Fruit fly (Drosophila melanogaster) whole organism, prepupa: ENCODE measurements around the gene CG12316.

Experiments
- Blimp-1 ChIP-seq: fragments of 200-800 bp; sonication (Bioruptor generic); optimal IDR thresholded peaks from 3 replicates; lab custom pipeline; 2017; ENCODE audit warnings: missing biosample characterization, missing genetic modification characterization, mild to moderate bottlenecking, moderate library complexity, missing genetic modification reagents
- CG11294 ChIP-seq: fragments of 200-800 bp; sonication (Bioruptor generic); IDR thresholded peaks from 2 replicates; pipeline ENCODE4 v1.3.6; 2022; ENCODE audit warnings: missing biosample characterization, missing genetic modification characterization
- CG11762 ChIP-seq: fragments of 200-800 bp; sonication (Bioruptor generic); optimal IDR thresholded peaks from 3 replicates; lab custom pipeline; 2016; ENCODE audit warnings: missing biosample characterization, missing genetic modification characterization; ENCODE audit not compliant: insufficient read depth
- CG11902 ChIP-seq: fragments of 200-800 bp; sonication (Bioruptor generic); optimal IDR thresholded peaks from 3 replicates; lab custom pipeline; 2016; ENCODE audit warnings: missing biosample characterization, missing genetic modification characterization
- CG15336 ChIP-seq: fragments of 200-800 bp; sonication (Bioruptor generic); IDR thresholded peaks from 2 replicates; pipeline ENCODE4 v1.3.6; 2022; ENCODE audit warnings: missing biosample characterization, missing genetic modification characterization
- CG16779 ChIP-seq: fragments of 200-800 bp; sonication (Bioruptor generic); optimal IDR thresholded peaks from 3 replicates; lab custom pipeline; 2017; ENCODE audit warnings: missing biosample characterization, mild to moderate bottlenecking, missing genetic modification characterization
- CG3032 ChIP-seq: fragments of 200-800 bp; optimal IDR thresholded peaks from 2 replicates; lab custom pipeline; 2019; ENCODE audit warnings: missing biosample characterization, mild to moderate bottlenecking, missing genetic modification characterization, moderate library complexity
- CG32006 ChIP-seq: fragments of 200-800 bp; sonication (Bioruptor generic); optimal IDR thresholded peaks from 3 replicates; lab custom pipeline; 2017; ENCODE audit warnings: missing biosample characterization, mild to moderate bottlenecking, missing genetic modification characterization
- CG3919 ChIP-seq: fragments of 200-800 bp; sonication (Bioruptor generic); optimal IDR thresholded peaks from 3 replicates; lab custom pipeline; 2016; ENCODE audit warnings: missing biosample characterization, missing genetic modification characterization
- CG4318 ChIP-seq: fragments of 200-800 bp; sonication (Bioruptor generic); optimal IDR thresholded peaks from 3 replicates; lab custom pipeline; 2017; ENCODE audit warnings: missing biosample characterization, mild to moderate bottlenecking, missing genetic modification characterization
- CG6163 ChIP-seq: fragments of 200-800 bp; sonication (Bioruptor generic); IDR thresholded peaks from 3 replicates; pipeline ENCODE4 v1.3.6; 2022; ENCODE audit warnings: missing biosample characterization, missing genetic modification characterization
- CG6276 ChIP-seq: fragments of 200-800 bp; sonication (Bioruptor generic); optimal IDR thresholded peaks from 2 replicates; lab custom pipeline; 2017; ENCODE audit warnings: missing biosample characterization, mild to moderate bottlenecking, missing genetic modification characterization
- CG6808 ChIP-seq: fragments of 200-800 bp; sonication (Bioruptor generic); optimal IDR thresholded peaks from 3 replicates; lab custom pipeline; 2017; ENCODE audit warnings: missing biosample characterization, missing genetic modification characterization, mild to moderate bottlenecking, moderate library complexity, missing genetic modification reagents
- CG6854 ChIP-seq: fragments of 200-800 bp; sonication (Bioruptor generic); optimal IDR thresholded peaks from 2 replicates; lab custom pipeline; 2017; ENCODE audit warnings: missing biosample characterization, mild to moderate bottlenecking, missing genetic modification characterization
- CG8119 ChIP-seq: fragments of 200-800 bp; sonication (Bioruptor generic); IDR thresholded peaks from 3 replicates; pipeline ENCODE4 v1.3.6; 2022; ENCODE audit warnings: missing biosample characterization, missing genetic modification characterization
- CG8319 ChIP-seq: fragments of 200-800 bp; sonication (Bioruptor generic); optimal IDR thresholded peaks from 3 replicates; lab custom pipeline; 2016; ENCODE audit warnings: missing biosample characterization, missing genetic modification characterization
- Eip75B ChIP-seq: fragments of 200-800 bp; sonication (Bioruptor generic); optimal IDR thresholded peaks from 3 replicates; lab custom pipeline; 2016; ENCODE audit warnings: missing biosample characterization, missing genetic modification characterization
- Eip78C ChIP-seq: fragments of 200-800 bp; sonication (Bioruptor generic); peaks from one replicate; lab custom pipeline; 2016; ENCODE audit warnings: missing biosample characterization, missing genetic modification characterization
- Ets21C ChIP-seq: fragments of 200-800 bp; sonication (Bioruptor generic); optimal IDR thresholded peaks from 3 replicates; lab custom pipeline; 2016; ENCODE audit warnings: missing biosample characterization, missing genetic modification characterization
- Ets96B ChIP-seq: fragments of 200-800 bp; optimal IDR thresholded peaks from 2 replicates; lab custom pipeline; 2019; ENCODE audit warnings: missing biosample characterization, mild to moderate bottlenecking, missing genetic modification characterization, moderate library complexity
- Gug ChIP-seq: fragments of 200-800 bp; sonication (Bioruptor generic); IDR thresholded peaks from 2 replicates; pipeline ENCODE4 v1.3.6; 2022; ENCODE audit warnings: missing biosample characterization, missing genetic modification characterization
- Hr38 ChIP-seq: sonication (Bioruptor generic); optimal IDR thresholded peaks from 2 replicates; lab custom pipeline; 2016; ENCODE audit warnings: missing biosample characterization, missing genetic modification characterization
- Hr39 ChIP-seq: fragments of 200-800 bp; sonication (Bioruptor generic); optimal IDR thresholded peaks from 2 replicates; lab custom pipeline; 2016; ENCODE audit warnings: missing biosample characterization, missing genetic modification characterization
- Hr4 ChIP-seq: fragments of 200-800 bp; sonication (Bioruptor generic); optimal IDR thresholded peaks from 3 replicates; lab custom pipeline; 2016; ENCODE audit warnings: missing biosample characterization, missing genetic modification characterization
- Lpt ChIP-seq: fragments of 200-800 bp; sonication (Bioruptor generic); optimal IDR thresholded peaks from 3 replicates; lab custom pipeline; 2016; ENCODE audit warnings: missing biosample characterization, missing genetic modification characterization
- Smox ChIP-seq: fragments of 200-800 bp; sonication (Bioruptor generic); optimal IDR thresholded peaks from 3 replicates; lab custom pipeline; 2016; ENCODE audit warnings: missing biosample characterization, missing genetic modification characterization
- Sox102F ChIP-seq: fragments of 200-800 bp; sonication (Bioruptor generic); optimal IDR thresholded peaks from 2 replicates; lab custom pipeline; 2016; ENCODE audit warnings: missing biosample characterization, mild to moderate bottlenecking, missing genetic modification characterization
- Sox14 ChIP-seq: fragments of 200-800 bp; sonication (Bioruptor generic); optimal IDR thresholded peaks from 3 replicates; lab custom pipeline; 2016; ENCODE audit warnings: missing biosample characterization, missing genetic modification characterization
- acj6 ChIP-seq: fragments of 200-800 bp; sonication (Bioruptor generic); optimal IDR thresholded peaks from 3 replicates; lab custom pipeline; 2016; ENCODE audit warnings: missing biosample characterization, missing genetic modification characterization
- cyc ChIP-seq: fragments of 200-800 bp; sonication (Bioruptor generic); optimal IDR thresholded peaks from 3 replicates; lab custom pipeline; 2016; ENCODE audit warnings: missing biosample characterization, missing genetic modification characterization
- dsx ChIP-seq: fragments of 200-800 bp; optimal IDR thresholded peaks from 3 replicates; lab custom pipeline; 2019; ENCODE audit warnings: missing biosample characterization, mild to moderate bottlenecking, missing genetic modification characterization, moderate library complexity; ENCODE audit not compliant: poor library complexity, severe bottlenecking
- eg ChIP-seq: fragments of 200-800 bp; sonication (Bioruptor generic); IDR thresholded peaks from 3 replicates; pipeline ENCODE4 v1.3.6; 2022; ENCODE audit warnings: missing biosample characterization, missing genetic modification characterization
- esn ChIP-seq: fragments of 200-800 bp; sonication (Bioruptor generic); optimal IDR thresholded peaks from 2 replicates; lab custom pipeline; 2016; ENCODE audit warnings: missing biosample characterization, mild to moderate bottlenecking, missing genetic modification characterization, moderate library complexity
- fd59A ChIP-seq: fragments of 200-800 bp; sonication (Bioruptor generic); optimal IDR thresholded peaks from 2 replicates; lab custom pipeline; 2017; ENCODE audit warnings: missing biosample characterization, mild to moderate bottlenecking, missing genetic modification characterization, missing genetic modification reagents
- fkh ChIP-seq: fragments of 200-800 bp; sonication (Bioruptor generic); optimal IDR thresholded peaks from 3 replicates; lab custom pipeline; 2017; ENCODE audit warnings: missing biosample characterization, mild to moderate bottlenecking, missing genetic modification characterization, moderate library complexity
- net ChIP-seq: fragments of 200-800 bp; sonication (Bioruptor generic); optimal IDR thresholded peaks from 3 replicates; lab custom pipeline; 2016; ENCODE audit warnings: missing biosample characterization, missing genetic modification characterization
- pdm3 ChIP-seq: fragments of 200-800 bp; sonication (Bioruptor generic); optimal IDR thresholded peaks from 3 replicates; lab custom pipeline; 2016; ENCODE audit warnings: missing biosample characterization, missing genetic modification characterization
- spab ChIP-seq: fragments of 200-800 bp; sonication (Bioruptor generic); optimal IDR thresholded peaks from 2 replicates; lab custom pipeline; 2017; ENCODE audit warnings: missing biosample characterization, mild to moderate bottlenecking, missing genetic modification characterization, missing genetic modification reagents
- ss ChIP-seq, 2 experiments: fragments of 200-800 bp; sonication (Bioruptor generic); optimal IDR thresholded peaks; 2 replicates in 1 of 2; 3 replicates in 1 of 2; lab custom pipeline; 2017 to 2018; ENCODE audit warnings: mild to moderate bottlenecking in 2 of 2, missing biosample characterization in 2 of 2, missing genetic modification characterization in 2 of 2, moderate library complexity in 1 of 2
- svp ChIP-seq: fragments of 200-800 bp; sonication (Bioruptor generic); peaks from one replicate; lab custom pipeline; 2016; ENCODE audit warnings: missing biosample characterization, missing genetic modification characterization
- topi ChIP-seq: fragments of 200-800 bp; sonication (Bioruptor generic); optimal IDR thresholded peaks from 3 replicates; lab custom pipeline; 2016; ENCODE audit warnings: missing biosample characterization, missing genetic modification characterization
- vri ChIP-seq: fragments of 200-800 bp; sonication (Bioruptor generic); optimal IDR thresholded peaks from 3 replicates; lab custom pipeline; 2016; ENCODE audit warnings: missing biosample characterization, mild to moderate bottlenecking, missing genetic modification characterization

The CG12316 gene

dm6 chr3L:15101639-15102413 is 34.9 kb downstream of the CG12316 start (continued):
- peak; percentile 2 for TF ChIP-seq CG11762 (GFP tag; lab: Kevin White, UChicago)
- peak; percentile 41 for TF ChIP-seq Lpt (GFP tag; lab: Kevin White, UChicago)
- TF ChIP-seq CG8119 (GFP tag; lab: Robert Waterston, UW): no peak
- TF ChIP-seq eg (GFP tag; lab: Robert Waterston, UW): peak; percentile 51; the same call in 2 of the 3 replicates
- peak; percentile 12 for TF ChIP-seq CG3919 (GFP tag; lab: Kevin White, UChicago)
- TF ChIP-seq esn (GFP tag; lab: Kevin White, UChicago): peak; percentile 51
- TF ChIP-seq topi (GFP tag; lab: Kevin White, UChicago): peak; percentile 8
- TF ChIP-seq Hr39 (GFP tag; lab: Kevin White, UChicago): peak; percentile 52
- TF ChIP-seq CG6854: peak; percentile 100
- TF ChIP-seq Hr38: no peak
- peak; percentile 6 for TF ChIP-seq CG6808 (GFP tag; lab: Kevin White, UChicago)
- peak; percentile 2 for TF ChIP-seq Ets21C
- TF ChIP-seq CG3032: no peak
- peak; percentile 16 for TF ChIP-seq net (GFP tag; lab: Kevin White, UChicago)
- peak; percentile 56 for TF ChIP-seq Sox102F (GFP tag; lab: Kevin White, UChicago)
- peak; percentile 68 for TF ChIP-seq Sox14 (GFP tag; lab: Kevin White, UChicago)
- peak; percentile 52 for TF ChIP-seq acj6
- TF ChIP-seq spab: peak; percentile 43
- TF ChIP-seq ss (GFP tag; optimal IDR thresholded peaks at IDR 0.05; lab: Kevin White, UChicago): peak in 1 of 2 experiments; percentile 85
- TF ChIP-seq fd59A: no peak
- TF ChIP-seq Eip75B (GFP tag; lab: Kevin White, UChicago): peak; percentile 21
- no peak for TF ChIP-seq Gug (GFP tag; lab: Robert Waterston, UW)

- TF ChIP-seq vri (no peak), CG11902 (no peak), CG15336 (GFP tag; lab: Robert Waterston, UW) (no peak), Eip78C (peak; percentile 33), esn (GFP tag; lab: Kevin White, UChicago) (no peak), Hr38 (no peak)
Measured at dm6 chr3L:15100983-15101382, 35.8 kb downstream of the CG12316 start.

- peak; percentile 23 for TF ChIP-seq CG32006 (GFP tag; lab: Kevin White, UChicago)
- TF ChIP-seq Eip78C: peak; percentile 38
- peak; percentile 88 for TF ChIP-seq svp (GFP tag; lab: Kevin White, UChicago)
- TF ChIP-seq Ets21C: no peak
Measured at dm6 chr3L:15099541-15099940, 37.2 kb downstream of the CG12316 start.

- TF ChIP-seq CG11294 (GFP tag; lab: Robert Waterston, UW) (peak; percentile 67), Hr4 (peak; percentile 43), CG8319 (peak; percentile 62), CG6163 (GFP tag; lab: Robert Waterston, UW) (no peak; the same call in 1 of the 3 replicates), Lpt (GFP tag; lab: Kevin White, UChicago) (peak; percentile 90), svp (GFP tag; lab: Kevin White, UChicago) (peak; percentile 70), Eip75B (GFP tag; lab: Kevin White, UChicago) (peak; percentile 81), cyc (GFP tag; lab: Kevin White, UChicago) (peak; percentile 56), fd59A (no peak), CG16779 (tag; lab: Kevin White, UChicago) (peak; percentile 53), Ets96B (tag; lab: Kevin White, UChicago) (peak; percentile 74), CG6276 (GFP tag; lab: Kevin White, UChicago) (peak; percentile 91), ss (GFP tag; optimal IDR thresholded peaks at IDR 0.05; lab: Kevin White, UChicago) (peak; percentile 23 to 51), Sox102F (GFP tag; lab: Kevin White, UChicago) (peak; percentile 3), eg (GFP tag; lab: Robert Waterston, UW) (peak; percentile 94), esn (GFP tag; lab: Kevin White, UChicago) (peak; percentile 64), fkh (GFP tag; lab: Kevin White, UChicago) (peak; percentile 95), CG4318 (peak; percentile 74), Blimp-1 (GFP tag; lab: Kevin White, UChicago) (peak; percentile 94), dsx (peak; percentile 74), pdm3 (GFP tag; lab: Kevin White, UChicago) (peak; percentile 18), CG6808 (GFP tag; lab: Kevin White, UChicago) (peak; percentile 72), Hr38 (no peak), Smox (peak; percentile 26)
Measured at dm6 chr3L:15098659-15099512, 37.8 kb downstream of the CG12316 start.
